Fruit fly (Drosophila melanogaster): ENCODE measurements around the gene CG31464.

DNA sequence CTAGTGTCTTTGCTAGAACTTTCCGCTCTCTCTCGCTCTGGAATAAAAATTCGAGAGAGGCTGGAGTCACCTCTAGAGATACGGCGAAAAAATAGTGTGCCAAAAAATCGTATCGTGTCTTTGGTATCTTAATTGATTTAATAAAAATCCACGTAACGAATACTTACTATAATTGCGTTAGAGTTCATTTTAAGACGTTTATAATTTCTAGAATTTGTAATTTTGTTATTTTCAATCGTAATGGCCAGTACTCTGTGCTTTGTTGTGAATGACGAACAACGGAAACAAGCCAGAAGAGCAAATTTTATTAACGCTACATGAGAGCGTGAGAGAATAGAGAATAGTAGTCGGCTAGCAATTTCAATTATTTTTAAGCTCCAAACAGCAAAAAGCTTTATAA, 29.4 kb upstream of the CG31464 start:
- no peak for TF ChIP-seq CG1529 (GFP tag; optimal IDR thresholded peaks at IDR 0.05)
- no peak for TF ChIP-seq vvl (GFP tag; IDR thresholded peaks at IDR 0.05)
- TF ChIP-seq CG2678 (tag; optimal IDR thresholded peaks at IDR 0.05), result no peak
- no peak for TF ChIP-seq cas (GFP tag; IDR thresholded peaks at IDR 0.05)
- TF ChIP-seq Mad (GFP tag; optimal IDR thresholded peaks at IDR 0.05), result no peak
- TF ChIP-seq CG7963 (GFP tag; IDR thresholded peaks at IDR 0.05; ENCODE audit: partially characterized antibody), result no peak
- TF ChIP-seq CG18011 (GFP tag; optimal IDR thresholded peaks at IDR 0.05), result no peak
- TF ChIP-seq Dp (GFP tag; optimal IDR thresholded peaks at IDR 0.05), result no peak
- TF ChIP-seq tgo (GFP tag; IDR thresholded peaks at IDR 0.05), result no peak
- no peak for TF ChIP-seq Fer2 (tag; optimal IDR thresholded peaks at IDR 0.05)
